Fruit fly (Drosophila melanogaster) whole organism, embryonic: ENCODE data around the gene frj.

Source experiments
- Abd-B ChIP-seq: fragments of 200-800 bp; sonication (Bioruptor generic); optimal IDR thresholded peaks from 2 replicates; lab custom pipeline; 2018; ENCODE audit warnings: missing biosample characterization, mild to moderate bottlenecking, missing genetic modification characterization, moderate library complexity
- Atf3 ChIP-seq: fragments of 200-800 bp; sonication (Bioruptor generic); optimal IDR thresholded peaks from 3 replicates; lab custom pipeline; 2016; ENCODE audit warnings: missing biosample characterization, missing genetic modification characterization
- CG10147 ChIP-seq: fragments of 200-800 bp; sonication (Bioruptor generic); optimal IDR thresholded peaks from 2 replicates; lab custom pipeline; 2019; ENCODE audit warnings: missing biosample characterization, mild to moderate bottlenecking, missing genetic modification characterization, moderate library complexity
- CG10366 ChIP-seq: fragments of 200-800 bp; sonication (Bioruptor generic); IDR thresholded peaks from 2 replicates; pipeline ENCODE4 v1.3.6; 2022; ENCODE audit warnings: missing biosample characterization, missing genetic modification characterization
- CG1603 ChIP-seq: fragments of 200-800 bp; sonication (Bioruptor generic); optimal IDR thresholded peaks from 2 replicates; lab custom pipeline; 2019; ENCODE audit warnings: missing biosample characterization, mild to moderate bottlenecking, missing genetic modification characterization, moderate library complexity
- CG16813 ChIP-seq: fragments of 200-800 bp; sonication (Bioruptor generic); IDR thresholded peaks from 3 replicates; pipeline ENCODE4 v1.3.6; 2022; ENCODE audit warnings: missing biosample characterization, missing genetic modification characterization; ENCODE audit not compliant: partially characterized antibody
- CG17385 ChIP-seq: fragments of 200-800 bp; sonication (Bioruptor generic); optimal IDR thresholded peaks from 3 replicates; lab custom pipeline; 2018; ENCODE audit warnings: missing biosample characterization, mild to moderate bottlenecking, missing genetic modification characterization
- CG18599 ChIP-seq: fragments of 200-800 bp; sonication (Bioruptor generic); optimal IDR thresholded peaks from 3 replicates; lab custom pipeline; 2017; ENCODE audit warnings: missing biosample characterization, missing genetic modification characterization, mild to moderate bottlenecking, moderate library complexity, missing genetic modification reagents
- CG2129 ChIP-seq: fragments of 200-800 bp; sonication (Bioruptor generic); IDR thresholded peaks from 2 replicates; pipeline ENCODE4 v1.3.6; 2022; ENCODE audit warnings: missing biosample characterization, missing genetic modification characterization; ENCODE audit not compliant: partially characterized antibody
- CG31365 ChIP-seq: fragments of 200-800 bp; sonication (Bioruptor generic); optimal IDR thresholded peaks from 2 replicates; lab custom pipeline; 2018; ENCODE audit warnings: missing biosample characterization, mild to moderate bottlenecking, missing genetic modification characterization
- CG5180 ChIP-seq: fragments of 200-800 bp; sonication (Bioruptor generic); optimal IDR thresholded peaks from 3 replicates; lab custom pipeline; 2017; ENCODE audit warnings: missing biosample characterization, missing genetic modification characterization, mild to moderate bottlenecking, moderate library complexity, missing genetic modification reagents
- CG6254 ChIP-seq: fragments of 200-800 bp; sonication (Bioruptor generic); optimal IDR thresholded peaks from 3 replicates; lab custom pipeline; 2017; ENCODE audit warnings: mild to moderate bottlenecking, missing biosample characterization, missing genetic modification reagents, missing genetic modification characterization
- CG6689 ChIP-seq: fragments of 200-800 bp; sonication (Bioruptor generic); IDR thresholded peaks from 2 replicates; pipeline ENCODE4 v1.3.6; 2022; ENCODE audit warnings: missing biosample characterization, missing genetic modification characterization
- CG6765 ChIP-seq: fragments of 200-800 bp; sonication (Bioruptor generic); optimal IDR thresholded peaks from 3 replicates; lab custom pipeline; 2017; ENCODE audit warnings: missing biosample characterization, mild to moderate bottlenecking, missing genetic modification characterization
- CG7928 ChIP-seq: fragments of 200-800 bp; sonication (Bioruptor generic); optimal IDR thresholded peaks from 2 replicates; lab custom pipeline; 2017; ENCODE audit warnings: missing biosample characterization, mild to moderate bottlenecking, missing genetic modification characterization
- Doc3 ChIP-seq: fragments of 200-800 bp; sonication (Bioruptor generic); IDR thresholded peaks from 3 replicates; pipeline ENCODE4 v1.3.6; 2022; ENCODE audit warnings: missing biosample characterization, missing genetic modification characterization; ENCODE audit not compliant: partially characterized antibody
- Dp ChIP-seq: fragments of 200-800 bp; sonication (Bioruptor generic); optimal IDR thresholded peaks from 2 replicates; lab custom pipeline; 2018; ENCODE audit warnings: missing biosample characterization, mild to moderate bottlenecking, missing genetic modification characterization, moderate library complexity
- HHEX ChIP-seq: fragments of 200-800 bp; sonication (Bioruptor generic); optimal IDR thresholded peaks from 3 replicates; lab custom pipeline; 2017; ENCODE audit warnings: missing biosample characterization, mild to moderate bottlenecking, missing genetic modification characterization, missing genetic modification reagents
- Hand ChIP-seq: fragments of 200-800 bp; sonication (Bioruptor generic); optimal IDR thresholded peaks from 2 replicates; lab custom pipeline; 2017; ENCODE audit warnings: mild to moderate bottlenecking, missing biosample characterization, missing genetic modification reagents, missing genetic modification characterization
- Hr78 ChIP-seq, 2 experiments: fragments of 200-800 bp in 1 of 2; fragments of >200 bp in 1 of 2; sonication (Bioruptor generic) in 1 of 2; optimal IDR thresholded peaks; 2 replicates each; lab custom pipeline; 2017 to 2019; ENCODE audit warnings: missing biosample characterization in 2 of 2, missing genetic modification characterization in 2 of 2, mild to moderate bottlenecking in 1 of 2, moderate library complexity in 1 of 2
- Lim3 ChIP-seq: fragments of 200-800 bp; sonication (Bioruptor generic); IDR thresholded peaks from 2 replicates; pipeline ENCODE4 v1.3.6; 2022; ENCODE audit warnings: missing biosample characterization, missing genetic modification characterization
- MBD-R2 ChIP-seq: fragments of 200-800 bp; sonication (Bioruptor generic); IDR thresholded peaks from 2 replicates; pipeline ENCODE4 v1.3.6; 2022; ENCODE audit warnings: missing biosample characterization, missing genetic modification characterization
- Med ChIP-seq: fragments of 200-800 bp; sonication (Bioruptor generic); peaks from one replicate; lab custom pipeline; 2016; ENCODE audit warnings: missing biosample characterization, missing genetic modification characterization, mild to moderate bottlenecking, inconsistent platforms, moderate library complexity
- Meics ChIP-seq: fragments of 200-800 bp; sonication (Bioruptor generic); optimal IDR thresholded peaks from 2 replicates; lab custom pipeline; 2017; ENCODE audit warnings: missing biosample characterization, mild to moderate bottlenecking, missing genetic modification characterization
- Mrtf ChIP-seq: fragments of 200-800 bp; sonication (Bioruptor generic); IDR thresholded peaks from 3 replicates; pipeline ENCODE4 v1.3.6; 2022; ENCODE audit warnings: missing biosample characterization, missing genetic modification characterization
- Ptx1 ChIP-seq: fragments of 200-800 bp; sonication (Bioruptor generic); IDR thresholded peaks from 2 replicates; pipeline ENCODE4 v1.3.6; 2022; ENCODE audit warnings: missing biosample characterization, missing genetic modification characterization
- Rx ChIP-seq: fragments of 200-800 bp; sonication (Bioruptor generic); IDR thresholded peaks from 2 replicates; pipeline ENCODE4 v1.3.6; 2022; ENCODE audit warnings: missing biosample characterization, missing genetic modification characterization
- Six4 ChIP-seq: fragments of 200-800 bp; sonication (Bioruptor generic); optimal IDR thresholded peaks from 2 replicates; lab custom pipeline; 2016; ENCODE audit warnings: missing biosample characterization, missing genetic modification characterization
- Sry-β ChIP-seq: fragments of 200-800 bp; sonication (Bioruptor generic); optimal IDR thresholded peaks from 2 replicates; lab custom pipeline; 2018; ENCODE audit warnings: missing biosample characterization, mild to moderate bottlenecking, missing genetic modification characterization, moderate library complexity
- ara ChIP-seq: fragments of 200-800 bp; sonication (Bioruptor generic); IDR thresholded peaks from 2 replicates; pipeline ENCODE4 v1.3.6; 2022; ENCODE audit warnings: missing biosample characterization, missing genetic modification characterization
- cad ChIP-seq: fragments of >200 bp; optimal IDR thresholded peaks from 2 replicates; lab custom pipeline; 2017; ENCODE audit warnings: missing biosample characterization, missing genetic modification characterization
- cas ChIP-seq: fragments of 200-800 bp; sonication (Bioruptor generic); IDR thresholded peaks from 2 replicates; pipeline ENCODE4 v1.3.6; 2022; ENCODE audit warnings: missing biosample characterization, missing genetic modification characterization
- cg ChIP-seq: fragments of 200-800 bp; sonication (Bioruptor generic); optimal IDR thresholded peaks from 3 replicates; lab custom pipeline; 2019; ENCODE audit warnings: missing biosample characterization, mild to moderate bottlenecking, missing genetic modification characterization, moderate library complexity
- dimm ChIP-seq: fragments of 200-800 bp; sonication (Bioruptor generic); IDR thresholded peaks from 2 replicates; pipeline ENCODE4 v1.3.6; 2022; ENCODE audit warnings: missing biosample characterization, missing genetic modification characterization
- gem ChIP-seq: fragments of 200-800 bp; sonication (Bioruptor generic); optimal IDR thresholded peaks from 2 replicates; lab custom pipeline; 2019; ENCODE audit warnings: missing biosample characterization, mild to moderate bottlenecking, missing genetic modification characterization, moderate library complexity
- ind ChIP-seq: fragments of 200-800 bp; sonication (Bioruptor generic); optimal IDR thresholded peaks from 3 replicates; lab custom pipeline; 2016; ENCODE audit warnings: missing biosample characterization, missing genetic modification characterization
- inv ChIP-seq: fragments of 200-800 bp; sonication (Bioruptor generic); IDR thresholded peaks from 2 replicates; pipeline ENCODE4 v1.3.6; 2022; ENCODE audit warnings: missing biosample characterization, missing genetic modification characterization; ENCODE audit not compliant: partially characterized antibody
- lov ChIP-seq, 2 experiments: fragments of 200-800 bp in 1 of 2; fragments of >200 bp in 1 of 2; sonication (Bioruptor generic) in 1 of 2; IDR thresholded peaks in 1 of 2; optimal IDR thresholded peaks in 1 of 2; 2 replicates in 1 of 2; 3 replicates in 1 of 2; pipeline versions ENCODE4 v1.3.6 to Lab custom; 2017 to 2022; ENCODE audit warnings: missing biosample characterization in 1 of 2, missing genetic modification characterization in 1 of 2
- maf-S ChIP-seq: fragments of 200-800 bp; sonication (Bioruptor generic); optimal IDR thresholded peaks from 2 replicates; lab custom pipeline; 2016; ENCODE audit warnings: missing biosample characterization, missing genetic modification characterization
- nom ChIP-seq: fragments of 200-800 bp; sonication (Bioruptor generic); optimal IDR thresholded peaks from 2 replicates; lab custom pipeline; 2017; ENCODE audit warnings: missing biosample characterization, missing genetic modification characterization, mild to moderate bottlenecking, moderate library complexity, missing genetic modification reagents
- pho ChIP-seq: fragments of 200-800 bp; sonication (Bioruptor generic); optimal IDR thresholded peaks from 2 replicates; lab custom pipeline; 2016; ENCODE audit warnings: missing biosample characterization, missing genetic modification characterization
- pita ChIP-seq: fragments of 200-800 bp; sonication (Bioruptor generic); optimal IDR thresholded peaks from 2 replicates; lab custom pipeline; 2017; ENCODE audit warnings: missing biosample characterization, mild to moderate bottlenecking, missing genetic modification characterization
- scrt ChIP-seq: fragments of 200-800 bp; sonication (Bioruptor generic); optimal IDR thresholded peaks from 2 replicates; lab custom pipeline; 2018; ENCODE audit warnings: missing biosample characterization, mild to moderate bottlenecking, missing genetic modification characterization, moderate library complexity
- slou ChIP-seq: fragments of 200-800 bp; sonication (Bioruptor generic); optimal IDR thresholded peaks from 3 replicates; lab custom pipeline; 2016; ENCODE audit warnings: missing biosample characterization, missing genetic modification characterization
- ttk ChIP-seq: fragments of 200-800 bp; sonication (Bioruptor generic); IDR thresholded peaks from 2 replicates; pipeline ENCODE4 v2.1.2; 2022; ENCODE audit warnings: missing biosample characterization, missing genetic modification characterization
- wek ChIP-seq: fragments of 200-800 bp; sonication (Bioruptor generic); optimal IDR thresholded peaks from 3 replicates; lab custom pipeline; 2018; ENCODE audit warnings: missing biosample characterization, mild to moderate bottlenecking, missing genetic modification characterization, moderate library complexity
- z ChIP-seq: fragments of 200-800 bp; sonication (Bioruptor generic); IDR thresholded peaks from 3 replicates; pipeline ENCODE4 v1.3.6; 2022; ENCODE audit warnings: missing biosample characterization, missing genetic modification characterization
- zfh2 ChIP-seq: fragments of 200-800 bp; sonication (Bioruptor generic); optimal IDR thresholded peaks from 2 replicates; lab custom pipeline; 2016; ENCODE audit warnings: missing biosample characterization, missing genetic modification characterization

Gene frj

DNA sequence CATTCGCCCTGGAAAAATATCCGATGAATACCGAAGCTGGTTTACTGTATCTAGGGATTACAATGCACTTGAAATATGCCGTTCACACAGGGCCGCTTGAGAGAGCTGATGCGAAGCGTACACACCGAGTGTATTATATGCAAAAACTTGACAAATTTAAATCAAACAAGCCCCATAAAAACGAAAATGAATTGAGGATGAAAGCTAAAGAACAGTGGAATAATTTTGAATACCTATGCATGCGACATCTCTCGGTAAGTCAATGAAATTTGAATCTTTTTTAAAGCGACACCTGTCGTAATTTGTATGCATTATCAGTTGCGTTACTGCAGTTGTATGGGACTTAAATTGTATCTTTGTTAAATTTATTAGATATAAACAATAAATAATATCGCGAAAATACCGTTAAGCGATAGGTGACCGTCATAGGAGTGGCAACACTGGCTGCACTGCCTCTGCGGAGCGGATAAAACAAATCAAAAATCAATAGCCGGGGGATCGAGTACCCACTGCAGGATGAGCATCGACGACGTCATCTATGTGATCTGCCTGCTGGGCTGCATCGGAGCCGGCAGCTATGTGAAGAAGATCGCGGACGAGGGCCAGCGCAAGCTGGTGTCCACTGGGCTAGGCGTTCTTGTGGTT, at the start of gene frj (continued):
- no peak for TF ChIP-seq CG6765 (GFP tag; lab: Kevin White, UChicago)
- TF ChIP-seq zfh2 (GFP tag; lab: Kevin White, UChicago), result peak; percentile 68
- peak; percentile 51 for TF ChIP-seq CG6689
- TF ChIP-seq CG10147, result peak; percentile 50
- TF ChIP-seq Mrtf (GFP tag; lab: Robert Waterston, UW), result peak; percentile 67
- peak; percentile 46 for TF ChIP-seq CG18599 (GFP tag; lab: Kevin White, UChicago)
- TF ChIP-seq Med, result peak; percentile 93
- peak; percentile 9 for TF ChIP-seq CG5180
- TF ChIP-seq scrt (GFP tag; lab: Kevin White, UChicago), result no peak
- TF ChIP-seq CG1603 (tag; lab: Kevin White, UChicago), result peak; percentile 88
- peak; percentile 52; the same call in 1 of the 2 replicates for TF ChIP-seq inv (GFP tag; lab: Robert Waterston, UW)
- 0 out of 3 replicates have a peak, but pooled peaks have one; percentile 38 for TF ChIP-seq z
- TF ChIP-seq gem (tag; lab: Kevin White, UChicago), result peak; percentile 76
- TF ChIP-seq Rx (GFP tag; lab: Robert Waterston, UW), result peak; percentile 56
- peak; percentile 80 for TF ChIP-seq Abd-B (GFP tag; lab: Kevin White, UChicago)
- no peak for TF ChIP-seq Hr78 (GFP tag; optimal IDR thresholded peaks at IDR 0.05; lab: Kevin White, UChicago)
- no peak for TF ChIP-seq cad
- peak; percentile 17; the same call in 1 of the 2 replicates for TF ChIP-seq cas (GFP tag; lab: Robert Waterston, UW)
- no peak for TF ChIP-seq CG2129
- no peak for TF ChIP-seq lov (optimal IDR thresholded peaks at IDR 0.05; lab: Kevin White, UChicago)
- peak; percentile 47; the same call in 1 of the 3 replicates for TF ChIP-seq lov (GFP tag; IDR thresholded peaks at IDR 0.05; lab: Robert Waterston, UW)
- TF ChIP-seq CG31365 (tag; lab: Kevin White, UChicago), result no peak
- peak; percentile 72 for TF ChIP-seq pho (GFP tag; lab: Kevin White, UChicago)
- peak; percentile 73 for TF ChIP-seq ind (GFP tag; lab: Kevin White, UChicago)
- TF ChIP-seq CG17385 (GFP tag; lab: Kevin White, UChicago), result peak; percentile 10
- peak; percentile 37 for TF ChIP-seq slou (GFP tag; lab: Kevin White, UChicago)
- peak; percentile 29 for TF ChIP-seq Meics (GFP tag; lab: Kevin White, UChicago)
- peak; percentile 60 for TF ChIP-seq Atf3 (GFP tag; lab: Kevin White, UChicago)
- TF ChIP-seq wek (GFP tag; lab: Kevin White, UChicago), result no peak
- TF ChIP-seq dimm (GFP tag; lab: Robert Waterston, UW), result no peak
- no peak for TF ChIP-seq cg (GFP tag; lab: Kevin White, UChicago)
- no peak for TF ChIP-seq Hand (GFP tag; lab: Kevin White, UChicago)
- TF ChIP-seq pita (GFP tag; lab: Kevin White, UChicago), result no peak
- TF ChIP-seq Ptx1, result peak; percentile 80
- peak; percentile 54 for TF ChIP-seq CG7928 (GFP tag; lab: Kevin White, UChicago)
- peak; percentile 32 for TF ChIP-seq Six4 (GFP tag; lab: Kevin White, UChicago)
- peak; percentile 72; the same call in 2 of the 3 replicates for TF ChIP-seq CG16813 (GFP tag; lab: Robert Waterston, UW)
- TF ChIP-seq Sry-β (GFP tag; lab: Kevin White, UChicago), result no peak
- TF ChIP-seq Doc3, result 0 out of 3 replicates have a peak, but pooled peaks have one; percentile 59
- no peak for TF ChIP-seq nom (GFP tag; lab: Kevin White, UChicago)
- peak; percentile 45 for TF ChIP-seq Dp
- no peak for TF ChIP-seq Lim3 (GFP tag; lab: Robert Waterston, UW)
- TF ChIP-seq CG6254 (GFP tag; lab: Kevin White, UChicago), result peak; percentile 10
- TF ChIP-seq MBD-R2 (GFP tag; lab: Robert Waterston, UW), result peak; percentile 56
- peak; percentile 51; the same call in 1 of the 2 replicates for TF ChIP-seq ttk (GFP tag; lab: Robert Waterston, UW)
- no peak for TF ChIP-seq ara (GFP tag; lab: Robert Waterston, UW)
- TF ChIP-seq CG10366, result peak; percentile 66
- TF ChIP-seq HHEX (GFP tag; lab: Kevin White, UChicago), result no peak
- peak; percentile 79 for TF ChIP-seq maf-S (GFP tag; lab: Kevin White, UChicago)
